Worm (Caenorhabditis elegans): ENCODE measurements around the gene sre-38.
A peak's percentile ranks its signal among the peaks of the same experiment; 100 is the strongest.

sre-38 gene

DNA sequence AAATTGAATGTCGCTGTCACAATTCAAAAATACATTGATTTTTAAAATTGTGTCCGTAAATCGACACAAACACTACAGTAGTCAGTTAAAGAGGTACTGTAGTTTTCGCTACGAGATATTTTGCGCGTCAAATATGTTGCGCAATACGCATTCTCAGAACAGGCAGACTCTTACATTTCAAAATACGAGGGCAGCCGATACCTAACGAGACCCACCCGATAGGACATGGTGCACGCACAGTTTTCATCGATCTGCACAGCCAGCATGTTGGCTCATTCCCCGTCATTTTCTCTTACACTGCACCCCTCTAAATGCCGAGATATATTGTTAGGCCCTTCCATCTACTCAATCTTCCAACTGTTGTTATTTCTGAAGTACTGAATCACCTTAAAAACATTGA lies 4.9 kb downstream of the sre-38 start, which contains the start of gene F15A4.2:
Gene F15A4.2 (plus strand): TSS at position 301 of the 400 bp plus-strand sequence.
- TF ChIP-seq hlh-8 (tag; optimal IDR thresholded peaks at IDR 0.05) (no peak), hlh-13 (GFP tag; optimal IDR thresholded peaks at IDR 0.05) (no peak), pros-1 (tag; optimal IDR thresholded peaks at IDR 0.05) (no peak), ceh-48 (tag; optimal IDR thresholded peaks at IDR 0.05) (no peak), hlh-30 (tag; optimal IDR thresholded peaks at IDR 0.05; ENCODE audit: insufficient read depth) (no peak), C08G9.2 (tag; optimal IDR thresholded peaks at IDR 0.05) (no peak), pat-9 (tag; optimal IDR thresholded peaks at IDR 0.05) (no peak), unc-86 (tag; optimal IDR thresholded peaks at IDR 0.05) (no peak), C38D4.7 (GFP tag; optimal IDR thresholded peaks at IDR 0.05) (no peak), ceh-45 (GFP tag; IDR thresholded peaks at IDR 0.05) (no peak), npax-4 (tag; optimal IDR thresholded peaks at IDR 0.05) (no peak), ceh-6 (GFP tag; optimal IDR thresholded peaks at IDR 0.05) (no peak)

- no peak for TF ChIP-seq ceh-31 (tag; optimal IDR thresholded peaks at IDR 0.05)
- TF ChIP-seq npax-4 (tag; optimal IDR thresholded peaks at IDR 0.05) = no peak
- TF ChIP-seq unc-55 (GFP tag; optimal IDR thresholded peaks at IDR 0.05) = no peak
- TF ChIP-seq ceh-9 (tag; optimal IDR thresholded peaks at IDR 0.05) = no peak
- no peak for TF ChIP-seq fkh-6 (tag; optimal IDR thresholded peaks at IDR 0.05)
- no peak for TF ChIP-seq nhr-11 (tag; optimal IDR thresholded peaks at IDR 0.05)
- no peak for TF ChIP-seq hlh-6 (tag; optimal IDR thresholded peaks at IDR 0.05)
- TF ChIP-seq pat-9 (tag; optimal IDR thresholded peaks at IDR 0.05) = no peak
- no peak for TF ChIP-seq ceh-6 (GFP tag; optimal IDR thresholded peaks at IDR 0.05)
- TF ChIP-seq sox-4 (tag; optimal IDR thresholded peaks at IDR 0.05) = no peak
- no peak for TF ChIP-seq Y22D7AL.16 (tag; optimal IDR thresholded peaks at IDR 0.05)
- TF ChIP-seq zip-5 (tag; optimal IDR thresholded peaks at IDR 0.05) = no peak
- TF ChIP-seq unc-86 (tag; optimal IDR thresholded peaks at IDR 0.05) = no peak
- TF ChIP-seq syd-9 (tag; optimal IDR thresholded peaks at IDR 0.05) = no peak
- TF ChIP-seq pax-1 (tag; optimal IDR thresholded peaks at IDR 0.05) = no peak
- TF ChIP-seq ztf-16 (tag; optimal IDR thresholded peaks at IDR 0.05) = no peak
- no peak for TF ChIP-seq sox-2 (GFP tag; IDR thresholded peaks at IDR 0.05)
- no peak for TF ChIP-seq unc-3 (GFP tag; conservative IDR thresholded peaks at IDR 0.05)
- no peak for TF ChIP-seq unc-3 (tag; optimal IDR thresholded peaks at IDR 0.05)
These were observed 8.2 kb downstream of the sre-38 start, which contains the start of gene sre-37 for ce11 chrII:12465557-12465956. Gene sre-37 (plus strand): TSS chrII:12465857.

DNA sequence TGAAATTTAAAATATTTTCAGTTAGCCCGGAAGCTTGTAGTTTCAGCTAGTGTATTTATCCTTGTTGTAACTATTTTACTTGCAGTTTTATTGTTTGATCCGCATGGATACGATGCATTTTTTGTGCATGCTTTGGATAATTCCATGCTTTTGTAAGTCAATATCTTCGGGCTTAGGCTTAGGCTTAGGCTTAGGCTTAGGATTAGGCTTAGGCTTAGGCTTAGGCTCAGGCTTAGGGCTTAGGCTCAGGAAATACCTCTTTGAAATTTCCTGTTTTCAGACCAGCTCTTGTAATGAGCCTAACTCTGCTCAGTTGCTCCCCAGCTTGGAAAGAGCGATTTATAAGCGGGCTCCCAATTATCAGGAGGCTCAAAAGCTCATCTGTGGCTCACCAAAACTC lies 9.7 kb downstream of the sre-38 start, which contains the start of gene srg-16:
Gene srg-16 (plus strand): TSS at position 87 of the 400 bp plus-strand sequence.
- TF ChIP-seq dve-1 (tag; optimal IDR thresholded peaks at IDR 0.05) (peak; percentile 55), zip-5 (tag; optimal IDR thresholded peaks at IDR 0.05) (no peak)

ce11 chrII:12471138-12471855 lies 13.9 kb downstream of the sre-38 start, which contains the start of the genes F15A4.5 and phat-8:
Gene F15A4.5 (minus strand): TSS chrII:12471238.
Gene phat-8 (plus strand): TSS chrII:12471805.
- no peak for TF ChIP-seq unc-42 (tag; optimal IDR thresholded peaks at IDR 0.05)

- TF ChIP-seq ceh-14 (tag; optimal IDR thresholded peaks at IDR 0.05) (no peak), ceh-24 (tag; optimal IDR thresholded peaks at IDR 0.05) (no peak), elt-4 (tag; optimal IDR thresholded peaks at IDR 0.05) (no peak), madf-2 (tag; optimal IDR thresholded peaks at IDR 0.05) (no peak), ceh-31 (tag; optimal IDR thresholded peaks at IDR 0.05) (no peak), ceh-19 (GFP tag; optimal IDR thresholded peaks at IDR 0.05) (no peak), ceh-48 (tag; optimal IDR thresholded peaks at IDR 0.05) (no peak), ceh-45 (GFP tag; IDR thresholded peaks at IDR 0.05) (no peak), T23F11.4 (GFP tag; optimal IDR thresholded peaks at IDR 0.05) (no peak), tbx-7 (tag; optimal IDR thresholded peaks at IDR 0.05) (no peak), unc-55 (GFP tag; optimal IDR thresholded peaks at IDR 0.05) (no peak), dmd-4 (tag; optimal IDR thresholded peaks at IDR 0.05; ENCODE audit: borderline replicate concordance) (no peak), sox-2 (GFP tag; IDR thresholded peaks at IDR 0.05) (no peak), hlh-8 (tag; optimal IDR thresholded peaks at IDR 0.05) (no peak), lim-6 (tag; optimal IDR thresholded peaks at IDR 0.05) (no peak)
These were observed 16.0 kb downstream of the sre-38 start, which contains the start of gene srg-17 for ce11 chrII:12473406-12473805. Gene srg-17 (plus strand): TSS chrII:12473706.

Measured in whole organism, late embryonic.